Fruit fly (Drosophila melanogaster): ENCODE results near the gene onecut.
A peak's percentile ranks its signal among the peaks of the same experiment; 100 is the strongest.

The onecut gene

dm6 chr4:582836-583235, 24.6 kb downstream of the onecut start, which contains the start of gene CG1909:
Gene CG1909 (plus strand): TSS chr4:583108.
- TF ChIP-seq CG15514 (GFP tag; optimal IDR thresholded peaks at IDR 0.05) (peak; percentile 97), CG2199 (GFP tag; IDR thresholded peaks at IDR 0.05) (0 out of 3 replicates have a peak, but pooled peaks have one; percentile 29), NfI (GFP tag; optimal IDR thresholded peaks at IDR 0.05) (no peak), gem (tag; optimal IDR thresholded peaks at IDR 0.05) (peak; percentile 5)

dm6 chr4:576439-576838, 31.0 kb downstream of the onecut start:
- TF ChIP-seq CG3407 (GFP tag; optimal IDR thresholded peaks at IDR 0.05) (no peak), pros (GFP tag; optimal IDR thresholded peaks at IDR 0.05) (no peak), so (GFP tag; IDR thresholded peaks at IDR 0.05) (no peak), maf-S (GFP tag; optimal IDR thresholded peaks at IDR 0.05) (no peak), stc (GFP tag; IDR thresholded peaks at IDR 0.05) (no peak), klu (GFP tag; IDR thresholded peaks at IDR 0.05) (no peak), bbx (GFP tag; IDR thresholded peaks at IDR 0.05; ENCODE audit: partially characterized antibody) (no peak), Hand (GFP tag; optimal IDR thresholded peaks at IDR 0.05) (no peak), Oli (tag; optimal IDR thresholded peaks at IDR 0.05) (no peak), Six4 (GFP tag; optimal IDR thresholded peaks at IDR 0.05) (no peak), CG4328 (GFP tag; optimal IDR thresholded peaks at IDR 0.05) (no peak)

dm6 chr4:571504-572268, 35.8 kb downstream of the onecut start, which contains the start of the genes ND-49 and Ephrin:
Gene ND-49 (minus strand): TSS chr4:571554.
Gene Ephrin (plus strand): TSS chr4:571755.
- peak; percentile 70 for TF ChIP-seq YL-1 (GFP tag; optimal IDR thresholded peaks at IDR 0.05)
- TF ChIP-seq CG15514 (GFP tag; optimal IDR thresholded peaks at IDR 0.05), result no peak
- no peak for TF ChIP-seq Dp (GFP tag; optimal IDR thresholded peaks at IDR 0.05)
- no peak for TF ChIP-seq CG13894 (tag; optimal IDR thresholded peaks at IDR 0.05)
- no peak for TF ChIP-seq CG18599 (GFP tag; optimal IDR thresholded peaks at IDR 0.05)
- peak; percentile 13 for TF ChIP-seq pzg (GFP tag; optimal IDR thresholded peaks at IDR 0.05)
- peak; percentile 3 for TF ChIP-seq CG18262 (tag; optimal IDR thresholded peaks at IDR 0.05)
- TF ChIP-seq sens (GFP tag), result peak; percentile 75
- TF ChIP-seq Ets97D (GFP tag; optimal IDR thresholded peaks at IDR 0.05), result no peak
- TF ChIP-seq CG4617 (GFP tag; optimal IDR thresholded peaks at IDR 0.05; ENCODE audit: borderline replicate concordance), result peak; percentile 67
- TF ChIP-seq CG30020 (tag; optimal IDR thresholded peaks at IDR 0.05), result peak; percentile 95
- TF ChIP-seq MESR4 (GFP tag; optimal IDR thresholded peaks at IDR 0.05), result peak; percentile 83
- peak; percentile 5 for TF ChIP-seq Asciz (GFP tag; optimal IDR thresholded peaks at IDR 0.05)
- TF ChIP-seq sqz (GFP tag; optimal IDR thresholded peaks at IDR 0.05), result peak; percentile 75
- peak; percentile 46 for TF ChIP-seq Sry-δ (GFP tag; optimal IDR thresholded peaks at IDR 0.05)
- TF ChIP-seq CG12659 (GFP tag; optimal IDR thresholded peaks at IDR 0.05), result peak; percentile 55
- TF ChIP-seq CkIIα-i1 (GFP tag; IDR thresholded peaks at IDR 0.05), result no peak
- TF ChIP-seq CG10267 (tag; optimal IDR thresholded peaks at IDR 0.05), result peak; percentile 6
- peak; percentile 76 for TF ChIP-seq cg (GFP tag; optimal IDR thresholded peaks at IDR 0.05)
- TF ChIP-seq CG30403 (GFP tag; optimal IDR thresholded peaks at IDR 0.05), result no peak
- TF ChIP-seq nerfin-1 (tag; optimal IDR thresholded peaks at IDR 0.05), result no peak
- no peak for TF ChIP-seq tll (GFP tag; optimal IDR thresholded peaks at IDR 0.05)
- TF ChIP-seq CG15269 (tag; optimal IDR thresholded peaks at IDR 0.05), result no peak
- peak; percentile 58 for TF ChIP-seq BEAF-32 (GFP tag; optimal IDR thresholded peaks at IDR 0.05)
- no peak for TF ChIP-seq Deaf1 (tag; optimal IDR thresholded peaks at IDR 0.05)
- no peak for TF ChIP-seq Doc2 (GFP tag; IDR thresholded peaks at IDR 0.05)
- peak in 1 of 2 experiments; percentile 95 for TF ChIP-seq Pdp1 (GFP tag; optimal IDR thresholded peaks at IDR 0.05)
- peak; percentile 91; the same call in 1 of the 2 replicates for TF ChIP-seq CG1024 (GFP tag; IDR thresholded peaks at IDR 0.05)
- no peak for TF ChIP-seq CG4707 (GFP tag; optimal IDR thresholded peaks at IDR 0.05)
- peak; percentile 30 for TF ChIP-seq Fer1 (GFP tag; optimal IDR thresholded peaks at IDR 0.05)
- peak; percentile 96 for TF ChIP-seq CG17802 (tag; optimal IDR thresholded peaks at IDR 0.05)

Data from whole organism, embryonic.